Worm (Caenorhabditis elegans) whole organism, L4 larva: ENCODE measurements around the gene sde-2.
A peak's percentile ranks its signal among the peaks of the same experiment; 100 is the strongest.

Source experiments
- D1046.2 ChIP-seq: fragments of 200-800 bp; sonication (Bioruptor generic); IDR thresholded peaks from 2 replicates; pipeline ENCODE4 v1.3.6; 2022; ENCODE audit warnings: missing genetic modification characterization, missing compliant biosample characterization
- F10B5.3 ChIP-seq: sonication (generic microtip); optimal IDR thresholded peaks from 2 replicates; lab custom pipeline; 2016; ENCODE audit warnings: mild to moderate bottlenecking, missing genetic modification characterization, missing compliant biosample characterization
- F44E2.7 ChIP-seq: fragments of 200-800 bp; sonication (Bioruptor generic); IDR thresholded peaks from 2 replicates; pipeline ENCODE4 v2.1.2; 2022; ENCODE audit warnings: missing genetic modification characterization, missing compliant biosample characterization
- F49E8.2 ChIP-seq: sonication (generic microtip); optimal IDR thresholded peaks from 2 replicates; lab custom pipeline; 2016; ENCODE audit warnings: missing compliant biosample characterization, mild to moderate bottlenecking, missing genetic modification characterization, borderline replicate concordance
- T26A8.4 ChIP-seq: fragments of 200-800 bp; sonication (Bioruptor generic); IDR thresholded peaks from 2 replicates; pipeline ENCODE4 v1.3.6; 2022; ENCODE audit warnings: missing genetic modification characterization, missing compliant biosample characterization
- Y105C5A.15 ChIP-seq: fragments of 200-800 bp; sonication (Bioruptor generic); IDR thresholded peaks from 2 replicates; pipeline ENCODE4 v1.3.6; 2022; ENCODE audit warnings: missing genetic modification characterization, missing compliant biosample characterization
- Y48G9A.11 ChIP-seq: fragments of 200-800 bp; sonication (Bioruptor generic); IDR thresholded peaks from 2 replicates; pipeline ENCODE4 v1.3.6; 2022; ENCODE audit warnings: missing genetic modification reagents, missing genetic modification characterization, missing compliant biosample characterization
- Y5F2A.4 ChIP-seq: fragments of 200-800 bp; sonication (Bioruptor generic); optimal IDR thresholded peaks from 2 replicates; lab custom pipeline; 2018; ENCODE audit warnings: mild to moderate bottlenecking, missing genetic modification characterization, missing compliant biosample characterization
- ZK337.2 ChIP-seq: fragments of 200-800 bp; sonication (Bioruptor generic); IDR thresholded peaks from 2 replicates; pipeline ENCODE4 v1.3.6; 2022; ENCODE audit warnings: missing genetic modification reagents, missing genetic modification characterization, missing compliant biosample characterization
- ZK546.5 ChIP-seq, 2 experiments: sonication (generic microtip); optimal IDR thresholded peaks; 2 replicates each; lab custom pipeline; 2017; ENCODE audit warnings: missing biosample characterization in 2 of 2, missing genetic modification characterization in 2 of 2
- aly-2 ChIP-seq: sonication (generic microtip); optimal IDR thresholded peaks from 2 replicates; lab custom pipeline; 2018; ENCODE audit warnings: missing biosample characterization, missing genetic modification characterization
- arid-1 ChIP-seq: fragments of 200-800 bp; sonication (Bioruptor generic); conservative IDR thresholded peaks from 2 replicates; pipeline ENCODE4 v1.3.6; 2022; ENCODE audit warnings: missing genetic modification reagents, missing genetic modification characterization, missing compliant biosample characterization
- cey-2 ChIP-seq: sonication (generic microtip); optimal IDR thresholded peaks from 3 replicates; lab custom pipeline; 2017; ENCODE audit warnings: missing genetic modification characterization, mild to moderate bottlenecking, missing compliant biosample characterization, antibody characterized with exemption, borderline replicate concordance; ENCODE audit not compliant: insufficient read depth
- daf-12 ChIP-seq: fragments of 150-350 bp; optimal IDR thresholded peaks from 2 replicates; lab custom pipeline; 2014; ENCODE audit warnings: missing biosample characterization, missing genetic modification reagents, missing genetic modification characterization
- daf-16 ChIP-seq, 3 experiments: sonication (generic microtip); optimal IDR thresholded peaks; 2 replicates each; lab custom pipeline; 2016 to 2017; ENCODE audit warnings: missing genetic modification characterization in 3 of 3, missing genetic modification reagents in 3 of 3, mild to moderate bottlenecking in 2 of 3, missing compliant biosample characterization in 2 of 3, missing biosample characterization in 1 of 3, moderate library complexity in 1 of 3
- dmd-9 ChIP-seq: fragments of 200-800 bp; sonication (Bioruptor generic); IDR thresholded peaks from 2 replicates; pipeline ENCODE4 v1.3.6; 2022; ENCODE audit warnings: missing genetic modification reagents, missing genetic modification characterization, missing compliant biosample characterization
- duxl-1 ChIP-seq: sonication (generic microtip); optimal IDR thresholded peaks from 2 replicates; lab custom pipeline; 2016; ENCODE audit warnings: mild to moderate bottlenecking, missing genetic modification characterization, moderate library complexity, missing compliant biosample characterization; ENCODE audit not compliant: poor library complexity
- egl-27 ChIP-seq: sonication (generic microtip); optimal IDR thresholded peaks from 3 replicates; lab custom pipeline; 2017; ENCODE audit warnings: missing biosample characterization, missing genetic modification reagents, missing genetic modification characterization
- fkh-10 ChIP-seq: fragments of 150-350 bp; optimal IDR thresholded peaks from 2 replicates; lab custom pipeline; 2014; ENCODE audit warnings: missing biosample characterization, missing genetic modification reagents, missing genetic modification characterization
- lin-15B ChIP-seq: fragments of 150-350 bp; sonication (generic microtip); optimal IDR thresholded peaks from 3 replicates; lab custom pipeline; 2014; ENCODE audit warnings: missing biosample characterization, missing genetic modification characterization
- lin-38 ChIP-seq: fragments of 200-800 bp; sonication (Bioruptor generic); IDR thresholded peaks from 2 replicates; pipeline ENCODE4 v1.3.6; 2022; ENCODE audit warnings: missing genetic modification reagents, missing genetic modification characterization, missing compliant biosample characterization
- lin-39 ChIP-seq: fragments of 150-350 bp; optimal IDR thresholded peaks from 2 replicates; lab custom pipeline; 2014; ENCODE audit warnings: missing biosample characterization, missing genetic modification reagents, missing genetic modification characterization
- lsy-2 ChIP-seq, 2 experiments: fragments of 150-350 bp in 1 of 2; sonication (generic microtip) in 1 of 2; optimal IDR thresholded peaks; 2 replicates each; lab custom pipeline; 2014 to 2017; ENCODE audit warnings: missing biosample characterization in 2 of 2, missing genetic modification characterization in 2 of 2
- madf-5 ChIP-seq, 2 experiments: fragments of 200-800 bp; sonication (Bioruptor generic); IDR thresholded peaks; 2 replicates each; pipeline ENCODE4 v1.3.6; 2022; ENCODE audit warnings: missing compliant biosample characterization in 2 of 2, missing genetic modification characterization in 2 of 2
- mdl-1 ChIP-seq, 2 experiments: fragments of 150-350 bp in 1 of 2; sonication (generic microtip) in 1 of 2; optimal IDR thresholded peaks; 2 replicates each; lab custom pipeline; 2014 to 2017; ENCODE audit warnings: missing biosample characterization in 2 of 2, missing genetic modification characterization in 2 of 2
- mes-2 ChIP-seq: sonication (generic microtip); optimal IDR thresholded peaks from 2 replicates; lab custom pipeline; 2016; ENCODE audit warnings: missing genotype, mild to moderate bottlenecking, missing genetic modification characterization, missing compliant biosample characterization; ENCODE audit not compliant: poor library complexity, severe bottlenecking
- nhr-102 ChIP-seq: sonication (generic microtip); optimal IDR thresholded peaks from 2 replicates; lab custom pipeline; 2016; ENCODE audit warnings: mild to moderate bottlenecking, missing genetic modification characterization, moderate library complexity, missing compliant biosample characterization
- nhr-237 ChIP-seq: sonication (generic microtip); optimal IDR thresholded peaks from 2 replicates; lab custom pipeline; 2017; ENCODE audit warnings: missing biosample characterization, missing genetic modification characterization
- nhr-41 ChIP-seq: fragments of 200-800 bp; sonication (Bioruptor generic); IDR thresholded peaks from 2 replicates; pipeline ENCODE4 v1.3.6; 2022; ENCODE audit warnings: missing genetic modification reagents, missing genetic modification characterization, missing compliant biosample characterization
- nhr-42 ChIP-seq: fragments of 200-800 bp; sonication (Bioruptor generic); IDR thresholded peaks from 2 replicates; pipeline ENCODE4 v1.3.6; 2022; ENCODE audit warnings: missing genetic modification characterization, missing compliant biosample characterization
- nhr-48 ChIP-seq: sonication (generic microtip); optimal IDR thresholded peaks from 2 replicates; lab custom pipeline; 2016; ENCODE audit warnings: mild to moderate bottlenecking, missing genetic modification characterization, missing compliant biosample characterization
- nhr-6 ChIP-seq: fragments of 150-350 bp; optimal IDR thresholded peaks from 2 replicates; lab custom pipeline; 2014; ENCODE audit warnings: missing biosample characterization, missing genetic modification characterization
- pha-4 ChIP-seq, 2 experiments: fragments of 150-350 bp in 1 of 2; fragments of 200-800 bp in 1 of 2; sonication (Bioruptor generic) in 1 of 2; IDR thresholded peaks in 1 of 2; optimal IDR thresholded peaks in 1 of 2; 2 replicates each; pipeline versions ENCODE4 v1.3.6 to Lab custom; 2014 to 2022; ENCODE audit warnings: missing genetic modification characterization in 2 of 2, missing genetic modification reagents in 2 of 2, missing biosample characterization in 1 of 2, missing compliant biosample characterization in 1 of 2
- php-3 ChIP-seq: fragments of 200-800 bp; sonication (Bioruptor generic); IDR thresholded peaks from 2 replicates; pipeline ENCODE4 v1.3.6; 2022; ENCODE audit warnings: missing genetic modification reagents, missing genetic modification characterization, missing compliant biosample characterization
- rbr-2 ChIP-seq: sonication (generic microtip); optimal IDR thresholded peaks from 2 replicates; lab custom pipeline; 2016; ENCODE audit warnings: missing genotype, missing genetic modification characterization, missing compliant biosample characterization
- saeg-2 ChIP-seq: fragments of 200-800 bp; sonication (Bioruptor generic); IDR thresholded peaks from 2 replicates; pipeline ENCODE4 v1.3.6; 2022; ENCODE audit warnings: missing genetic modification reagents, missing genetic modification characterization, missing compliant biosample characterization
- skn-1 ChIP-seq: fragments of 150-350 bp; optimal IDR thresholded peaks from 2 replicates; lab custom pipeline; 2014; ENCODE audit warnings: missing biosample characterization, missing genetic modification characterization
- spr-1 ChIP-seq: sonication (generic microtip); optimal IDR thresholded peaks from 2 replicates; lab custom pipeline; 2016; ENCODE audit warnings: mild to moderate bottlenecking, missing genetic modification characterization, missing compliant biosample characterization
- spr-3 ChIP-seq: fragments of 200-800 bp; sonication (Bioruptor generic); optimal IDR thresholded peaks from 2 replicates; lab custom pipeline; 2018; ENCODE audit warnings: mild to moderate bottlenecking, missing genetic modification characterization, missing compliant biosample characterization
- tra-1 ChIP-seq: fragments of 200-800 bp; sonication (Bioruptor generic); IDR thresholded peaks from 2 replicates; pipeline ENCODE4 v1.3.6; 2022; ENCODE audit warnings: missing genetic modification reagents, missing genetic modification characterization, missing compliant biosample characterization
- unc-130 ChIP-seq: sonication (generic microtip); optimal IDR thresholded peaks from 2 replicates; lab custom pipeline; 2016; ENCODE audit warnings: missing genetic modification reagents, missing genetic modification characterization, missing compliant biosample characterization
- unc-39 ChIP-seq: sonication (generic microtip); optimal IDR thresholded peaks from 2 replicates; lab custom pipeline; 2017; ENCODE audit warnings: missing biosample characterization, missing genetic modification characterization
- unc-62 ChIP-seq, 3 experiments: fragments of 150-350 bp in 1 of 3; sonication (generic microtip); optimal IDR thresholded peaks in 2 of 3; peaks in 1 of 3; 1 replicate in 1 of 3; 2 replicates in 2 of 3; lab custom pipeline; 2014 to 2017; ENCODE audit warnings: missing biosample characterization in 3 of 3, missing genetic modification characterization in 3 of 3, missing genetic modification reagents in 3 of 3, missing genotype in 1 of 3
- zag-1 ChIP-seq: fragments of 150-350 bp; optimal IDR thresholded peaks from 2 replicates; lab custom pipeline; 2014; ENCODE audit warnings: missing biosample characterization, missing genetic modification characterization
- zfp-3 ChIP-seq: fragments of 200-800 bp; sonication (Bioruptor generic); conservative IDR thresholded peaks from 2 replicates; pipeline ENCODE4 v1.3.6; 2022; ENCODE audit warnings: missing genetic modification reagents, missing genetic modification characterization, missing compliant biosample characterization
- zip-11 ChIP-seq: fragments of 200-800 bp; sonication (Bioruptor generic); IDR thresholded peaks from 2 replicates; pipeline ENCODE4 v1.3.6; 2022; ENCODE audit warnings: missing genetic modification characterization, missing compliant biosample characterization
- zip-2 ChIP-seq: fragments of 150-350 bp; optimal IDR thresholded peaks from 2 replicates; lab custom pipeline; 2014; ENCODE audit warnings: missing biosample characterization, missing genetic modification characterization
- ztf-11 ChIP-seq: fragments of 150-350 bp; optimal IDR thresholded peaks from 2 replicates; lab custom pipeline; 2014; ENCODE audit warnings: missing biosample characterization, missing genetic modification characterization
- ztf-7 ChIP-seq: fragments of 150-350 bp; optimal IDR thresholded peaks from 2 replicates; lab custom pipeline; 2014; ENCODE audit warnings: missing biosample characterization, missing genetic modification characterization

Gene sde-2

DNA sequence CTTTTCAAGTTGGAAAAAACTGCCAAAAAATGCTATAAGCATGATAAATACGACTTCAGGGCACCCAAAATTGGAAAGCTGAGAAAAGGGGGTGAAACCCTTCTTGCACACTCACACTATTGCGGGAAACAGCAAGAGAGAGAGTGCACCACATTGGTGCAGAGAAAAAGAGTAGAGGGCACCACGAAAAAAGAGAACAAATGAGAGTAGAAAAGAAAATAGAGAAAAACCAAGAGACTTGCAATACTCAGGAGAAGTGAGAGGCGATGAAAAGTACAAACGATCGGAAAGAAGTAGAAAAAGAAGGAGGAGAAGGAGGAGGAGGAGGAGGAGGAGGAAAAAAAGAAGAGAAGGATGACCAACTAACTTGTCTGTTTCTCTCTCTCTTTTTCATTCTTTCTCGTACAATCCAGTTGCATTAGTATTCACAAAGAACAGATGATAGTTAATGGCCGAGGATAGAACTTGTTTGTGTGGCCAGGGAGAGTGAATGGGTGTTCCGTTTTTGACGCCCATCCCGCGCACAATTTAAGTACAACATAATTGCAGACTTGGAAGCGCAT is 27.9 kb downstream of the sde-2 start (continued):
- TF ChIP-seq spr-3 (GFP tag; lab: Kevin White, UChicago) (no peak), lin-39 (tag; lab: Kevin White, UChicago) (peak; percentile 41), mdl-1 (tag; optimal IDR thresholded peaks at IDR 0.05; lab: Kevin White, UChicago) (peak in 1 of 2 experiments; percentile 82), Y5F2A.4 (no peak), lin-38 (GFP tag; lab: Robert Waterston, UW) (peak; percentile 45), rbr-2 (tag; lab: Kevin White, UChicago) (peak; percentile 62), nhr-102 (no peak), daf-16 (GFP tag; optimal IDR thresholded peaks at IDR 0.05; lab: Kevin White, UChicago) (no peak), daf-16 (tag; optimal IDR thresholded peaks at IDR 0.05; lab: Kevin White, UChicago) (peak; percentile 50), F44E2.7 (GFP tag; lab: Robert Waterston, UW) (no peak), zip-2 (tag; lab: Kevin White, UChicago) (no peak), lin-15B (tag; lab: Kevin White, UChicago) (no peak), ztf-7 (tag; lab: Kevin White, UChicago) (no peak), mes-2 (tag; lab: Kevin White, UChicago) (peak; percentile 53), aly-2 (tag; lab: Kevin White, UChicago) (no peak), ztf-11 (tag; lab: Kevin White, UChicago) (no peak), F10B5.3 (tag; lab: Kevin White, UChicago) (no peak), zip-11 (GFP tag; lab: Robert Waterston, UW) (no peak), nhr-48 (tag; lab: Kevin White, UChicago) (peak; percentile 22), Y48G9A.11 (GFP tag; lab: Robert Waterston, UW) (no peak), spr-1 (tag; lab: Kevin White, UChicago) (no peak), skn-1 (tag; lab: Kevin White, UChicago) (no peak), madf-5 (GFP tag; IDR thresholded peaks at IDR 0.05; lab: Robert Waterston, UW) (no peak), saeg-2 (GFP tag; lab: Robert Waterston, UW) (no peak), nhr-6 (peak; percentile 83), unc-130 (GFP tag; lab: Kevin White, UChicago) (no peak), php-3 (GFP tag; lab: Robert Waterston, UW) (no peak), cey-2 (no peak), arid-1 (GFP tag; lab: Robert Waterston, UW) (no peak), fkh-10 (GFP tag; lab: Kevin White, UChicago) (peak; percentile 78), tra-1 (GFP tag; lab: Robert Waterston, UW) (no peak; the same call in 1 of the 2 replicates), Y105C5A.15 (GFP tag; lab: Robert Waterston, UW) (no peak), ZK337.2 (GFP tag; lab: Robert Waterston, UW) (no peak), zag-1 (tag; lab: Kevin White, UChicago) (no peak), nhr-237 (tag; lab: Kevin White, UChicago) (no peak), D1046.2 (GFP tag; lab: Robert Waterston, UW) (no peak), nhr-42 (GFP tag; lab: Robert Waterston, UW) (no peak), zfp-3 (GFP tag; lab: Robert Waterston, UW) (no peak; the same call in 1 of the 2 replicates), F49E8.2 (tag; lab: Kevin White, UChicago) (no peak), lsy-2 (tag; optimal IDR thresholded peaks at IDR 0.05; lab: Kevin White, UChicago) (peak; percentile 51 to 77), unc-39 (tag; lab: Kevin White, UChicago) (no peak), unc-62 (GFP tag; optimal IDR thresholded peaks at IDR 0.05 in 1 of 2; lab: Kevin White, UChicago) (peak in 1 of 2 experiments; percentile 99), unc-62 (tag; optimal IDR thresholded peaks at IDR 0.05; lab: Kevin White, UChicago) (no peak), daf-12 (no peak), dmd-9 (GFP tag; lab: Robert Waterston, UW) (no peak), ZK546.5 (tag; optimal IDR thresholded peaks at IDR 0.05; lab: Kevin White, UChicago) (no peak), nhr-41 (GFP tag; lab: Robert Waterston, UW) (no peak), egl-27 (no peak), duxl-1 (tag; lab: Kevin White, UChicago) (peak; percentile 22), T26A8.4 (GFP tag; lab: Robert Waterston, UW) (no peak), pha-4 (GFP tag; IDR thresholded peaks at IDR 0.05; lab: Robert Waterston, UW) (peak; percentile 72; the same call in 1 of the 2 replicates), pha-4 (tag; optimal IDR thresholded peaks at IDR 0.05; lab: Kevin White, UChicago) (peak; percentile 6)
